Fruit fly (Drosophila melanogaster): Measurements from ENCODE around the gene CG14852.
A peak's percentile ranks its signal among the peaks of the same experiment; 100 is the strongest.

The CG14852 gene

DNA sequence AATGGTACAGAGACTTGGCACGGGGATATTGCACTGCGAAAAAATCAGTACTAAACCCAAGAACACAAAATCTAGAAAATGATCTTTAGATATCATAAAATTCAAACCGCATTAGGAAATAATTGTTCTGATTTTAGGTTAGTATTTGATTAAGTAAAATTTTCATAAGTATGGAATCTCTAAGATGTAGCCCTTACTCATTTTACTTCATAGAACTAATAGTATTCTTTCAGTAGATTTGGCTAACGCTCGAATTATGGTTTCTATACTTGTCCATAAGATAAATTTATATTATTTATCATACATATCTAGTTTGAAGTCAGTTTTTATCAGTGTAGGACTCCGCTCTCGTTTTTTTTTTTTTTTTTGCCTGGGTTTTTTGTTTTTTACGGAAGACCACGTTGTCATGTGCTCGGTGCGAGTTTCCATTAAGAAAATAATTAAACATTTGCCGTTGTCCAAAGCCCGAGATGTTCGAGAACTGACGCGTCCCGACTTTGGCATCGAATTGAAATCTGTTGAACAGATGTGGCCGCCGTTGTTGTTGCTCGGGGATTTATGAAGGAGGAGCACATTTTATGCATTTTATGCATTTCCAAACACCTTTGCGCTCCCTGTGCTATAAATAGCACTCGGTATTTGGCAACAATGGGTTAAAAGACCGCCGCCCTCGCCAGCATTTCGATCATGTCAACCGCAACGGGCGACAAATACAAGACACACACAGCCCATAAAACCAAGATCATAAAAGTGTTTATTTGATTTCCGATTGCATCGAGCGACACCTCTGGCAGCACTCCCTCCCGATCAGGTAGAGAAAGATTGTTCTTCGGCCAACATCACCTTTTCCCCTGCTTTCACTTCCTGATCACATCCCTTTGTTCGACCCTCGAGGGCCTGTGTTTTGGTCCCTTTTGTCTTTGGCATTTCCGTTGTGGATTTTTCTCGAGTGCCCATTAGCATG is 21.0 kb downstream of the CG14852 start (continued):
- TF ChIP-seq Hr78 (GFP tag; optimal IDR thresholded peaks at IDR 0.05) = no peak
- peak; percentile 43 for TF ChIP-seq CG33557 (GFP tag; optimal IDR thresholded peaks at IDR 0.05)
- no peak for TF ChIP-seq CrebB (tag; optimal IDR thresholded peaks at IDR 0.05)
- no peak for TF ChIP-seq Nf-YC (tag; optimal IDR thresholded peaks at IDR 0.05)
- no peak for TF ChIP-seq sc (optimal IDR thresholded peaks at IDR 0.05)
- TF ChIP-seq sc (GFP tag; optimal IDR thresholded peaks at IDR 0.05) = peak; percentile 11
- TF ChIP-seq br (optimal IDR thresholded peaks at IDR 0.05) = no peak
- peak; percentile 54 for TF ChIP-seq CG16815 (GFP tag; optimal IDR thresholded peaks at IDR 0.05)
- no peak for TF ChIP-seq ash1 (GFP tag; optimal IDR thresholded peaks at IDR 0.05)
- TF ChIP-seq CG34422 (GFP tag; IDR thresholded peaks at IDR 0.05) = no peak
- TF ChIP-seq mirr (GFP tag; optimal IDR thresholded peaks at IDR 0.05) = no peak
- 0 out of 2 replicates have a peak, but pooled peaks have one; percentile 9 for TF ChIP-seq CG8765 (GFP tag; IDR thresholded peaks at IDR 0.05)
- peak; percentile 46 for TF ChIP-seq tio (GFP tag; optimal IDR thresholded peaks at IDR 0.05)
- no peak for TF ChIP-seq ab (GFP tag; optimal IDR thresholded peaks at IDR 0.05)
- TF ChIP-seq CG10147 (GFP tag; optimal IDR thresholded peaks at IDR 0.05) = no peak
- no peak for TF ChIP-seq Gsc (GFP tag; IDR thresholded peaks at IDR 0.05)
- no peak for TF ChIP-seq CG11695 (GFP tag; IDR thresholded peaks at IDR 0.05)
- no peak for TF ChIP-seq NK7.1 (GFP tag; optimal IDR thresholded peaks at IDR 0.05)
- no peak for TF ChIP-seq Neu2 (GFP tag; optimal IDR thresholded peaks at IDR 0.05; ENCODE audit: borderline replicate concordance)
- no peak for TF ChIP-seq CG3407 (GFP tag; optimal IDR thresholded peaks at IDR 0.05)
- TF ChIP-seq H15 (GFP tag; IDR thresholded peaks at IDR 0.05) = no peak
- no peak for TF ChIP-seq CG30020 (tag; optimal IDR thresholded peaks at IDR 0.05)
- TF ChIP-seq ato (GFP tag; IDR thresholded peaks at IDR 0.05; ENCODE audit: partially characterized antibody) = no peak
- TF ChIP-seq eyg (GFP tag; optimal IDR thresholded peaks at IDR 0.05) = no peak
- TF ChIP-seq HmgZ (tag; optimal IDR thresholded peaks at IDR 0.05) = no peak
- peak; percentile 16 for TF ChIP-seq Sox102F (GFP tag; optimal IDR thresholded peaks at IDR 0.05)
- no peak for TF ChIP-seq CG12769 (tag; optimal IDR thresholded peaks at IDR 0.05)
- no peak for TF ChIP-seq pum (GFP tag; optimal IDR thresholded peaks at IDR 0.05)
- no peak for TF ChIP-seq E2f2 (GFP tag; IDR thresholded peaks at IDR 0.05)
- TF ChIP-seq Hr3 (GFP tag; optimal IDR thresholded peaks at IDR 0.05) = no peak
- TF ChIP-seq Lhr (GFP tag; optimal IDR thresholded peaks at IDR 0.05) = no peak
- no peak for TF ChIP-seq Atf3 (GFP tag; optimal IDR thresholded peaks at IDR 0.05)
- TF ChIP-seq peb (GFP tag; IDR thresholded peaks at IDR 0.05) = no peak
- no peak for TF ChIP-seq h (optimal IDR thresholded peaks at IDR 0.05)
- no peak for TF ChIP-seq CG6765 (GFP tag; optimal IDR thresholded peaks at IDR 0.05)
- no peak for TF ChIP-seq CG11247 (GFP tag; IDR thresholded peaks at IDR 0.05)
- TF ChIP-seq lilli (GFP tag; optimal IDR thresholded peaks at IDR 0.05) = no peak
- no peak for TF ChIP-seq Hand (GFP tag; optimal IDR thresholded peaks at IDR 0.05)
- TF ChIP-seq ATbp (GFP tag; optimal IDR thresholded peaks at IDR 0.05) = no peak
- no peak for TF ChIP-seq CG9797 (GFP tag; optimal IDR thresholded peaks at IDR 0.05)
- TF ChIP-seq CG7987 (GFP tag; optimal IDR thresholded peaks at IDR 0.05) = no peak
- TF ChIP-seq shn (GFP tag; optimal IDR thresholded peaks at IDR 0.05) = no peak
- TF ChIP-seq gcm (GFP tag; optimal IDR thresholded peaks at IDR 0.05) = peak; percentile 9
- no peak for TF ChIP-seq CG2202 (tag; optimal IDR thresholded peaks at IDR 0.05)
- TF ChIP-seq phol (tag; optimal IDR thresholded peaks at IDR 0.05) = peak; percentile 32
- no peak for TF ChIP-seq CG10321 (GFP tag; IDR thresholded peaks at IDR 0.05)
- TF ChIP-seq z (GFP tag; IDR thresholded peaks at IDR 0.05) = no peak
- TF ChIP-seq CoRest (tag; optimal IDR thresholded peaks at IDR 0.05) = no peak
- TF ChIP-seq CG7839 (tag; optimal IDR thresholded peaks at IDR 0.05) = peak; percentile 19
- TF ChIP-seq trem (tag; optimal IDR thresholded peaks at IDR 0.05) = no peak

All from whole organism, embryonic.